Fruit fly (Drosophila melanogaster): ENCODE results near the gene Cad87A.
A peak's percentile ranks its signal among the peaks of the same experiment; 100 is the strongest.

Gene Cad87A

dm6 chr3R:11849378-11850249 lies 99.3 kb downstream of the Cad87A start (continued):
- peak; percentile 44 for TF ChIP-seq pho (GFP tag; optimal IDR thresholded peaks at IDR 0.05)
- TF ChIP-seq PHDP (tag; optimal IDR thresholded peaks at IDR 0.05) = peak; percentile 89
- no peak for TF ChIP-seq amos (GFP tag; IDR thresholded peaks at IDR 0.05; ENCODE audit: partially characterized antibody)
- TF ChIP-seq CG17186 (GFP tag; optimal IDR thresholded peaks at IDR 0.05) = peak; percentile 90
- peak; percentile 97 for TF ChIP-seq Blimp-1 (GFP tag; optimal IDR thresholded peaks at IDR 0.05)
- peak; percentile 99 for TF ChIP-seq vvl (GFP tag; IDR thresholded peaks at IDR 0.05)
- TF ChIP-seq CG8944 (GFP tag; optimal IDR thresholded peaks at IDR 0.05) = peak; percentile 91
- peak in 1 of 3 experiments; percentile 90 for TF ChIP-seq Stat92E (GFP tag; optimal IDR thresholded peaks at IDR 0.05)
- TF ChIP-seq CG18764 (GFP tag; optimal IDR thresholded peaks at IDR 0.05) = peak; percentile 88
- peak; percentile 37; the same call in 1 of the 2 replicates for TF ChIP-seq CG14014 (GFP tag; IDR thresholded peaks at IDR 0.05)
- TF ChIP-seq Abd-B (GFP tag; optimal IDR thresholded peaks at IDR 0.05) = peak; percentile 88
- TF ChIP-seq Rfx (GFP tag; IDR thresholded peaks at IDR 0.05) = 0 out of 2 replicates have a peak, but pooled peaks have one; percentile 32
- no peak for TF ChIP-seq sc (optimal IDR thresholded peaks at IDR 0.05)
- TF ChIP-seq sc (GFP tag; optimal IDR thresholded peaks at IDR 0.05) = peak; percentile 91
- TF ChIP-seq Hmr (GFP tag; optimal IDR thresholded peaks at IDR 0.05) = peak; percentile 22
- peak; percentile 83 for TF ChIP-seq dimm (GFP tag; IDR thresholded peaks at IDR 0.05)
- no peak for TF ChIP-seq bbx (GFP tag; IDR thresholded peaks at IDR 0.05; ENCODE audit: partially characterized antibody)
- TF ChIP-seq wdn (GFP tag; IDR thresholded peaks at IDR 0.05) = no peak
- peak; percentile 78 for TF ChIP-seq CG6654 (GFP tag; optimal IDR thresholded peaks at IDR 0.05)
- peak; percentile 90 for TF ChIP-seq CG1602 (GFP tag; optimal IDR thresholded peaks at IDR 0.05)
- TF ChIP-seq CG11247 (GFP tag; IDR thresholded peaks at IDR 0.05) = peak; percentile 78
- TF ChIP-seq Usf (GFP tag; optimal IDR thresholded peaks at IDR 0.05) = peak; percentile 38
- peak; percentile 71 for TF ChIP-seq CG18619 (GFP tag; optimal IDR thresholded peaks at IDR 0.05)
- peak; percentile 93 for TF ChIP-seq CG17829 (tag; optimal IDR thresholded peaks at IDR 0.05)
- TF ChIP-seq ttk (GFP tag; IDR thresholded peaks at IDR 0.05) = peak; percentile 93
- TF ChIP-seq sob (GFP tag; IDR thresholded peaks at IDR 0.05) = peak; percentile 83; the same call in 1 of the 2 replicates
- TF ChIP-seq CG10565 (GFP tag; optimal IDR thresholded peaks at IDR 0.05) = peak; percentile 67
- peak; percentile 25 for TF ChIP-seq Nf-YC (tag; optimal IDR thresholded peaks at IDR 0.05)
- peak; percentile 78 for TF ChIP-seq CG4360 (GFP tag; IDR thresholded peaks at IDR 0.05)
- TF ChIP-seq ro (GFP tag; IDR thresholded peaks at IDR 0.05) = peak; percentile 73
- peak; percentile 74 for TF ChIP-seq CG4328 (GFP tag; optimal IDR thresholded peaks at IDR 0.05)
- no peak for TF ChIP-seq CG15479 (GFP tag; optimal IDR thresholded peaks at IDR 0.05)
- no peak for TF ChIP-seq Hmx (GFP tag; optimal IDR thresholded peaks at IDR 0.05)
- TF ChIP-seq Neu2 (GFP tag; optimal IDR thresholded peaks at IDR 0.05; ENCODE audit: borderline replicate concordance) = peak; percentile 19
- peak; percentile 79 for TF ChIP-seq maf-S (GFP tag; optimal IDR thresholded peaks at IDR 0.05)
- peak; percentile 97 for TF ChIP-seq ci (GFP tag; IDR thresholded peaks at IDR 0.05)
- TF ChIP-seq crp (GFP tag; optimal IDR thresholded peaks at IDR 0.05) = peak in 1 of 2 experiments; percentile 47
- TF ChIP-seq croc (GFP tag; conservative IDR thresholded peaks at IDR 0.05) = peak; percentile 93
- TF ChIP-seq eyg (GFP tag; optimal IDR thresholded peaks at IDR 0.05) = peak; percentile 77
- TF ChIP-seq CG6689 (GFP tag; IDR thresholded peaks at IDR 0.05) = peak; percentile 92
- peak; percentile 85 for TF ChIP-seq kay (GFP tag; optimal IDR thresholded peaks at IDR 0.05)
- TF ChIP-seq ara (GFP tag; IDR thresholded peaks at IDR 0.05) = peak; percentile 95
- TF ChIP-seq cad (GFP tag; optimal IDR thresholded peaks at IDR 0.05) = no peak
- TF ChIP-seq fru (optimal IDR thresholded peaks at IDR 0.05) = no peak
- no peak for TF ChIP-seq pita (GFP tag; optimal IDR thresholded peaks at IDR 0.05)
- peak; percentile 90 for TF ChIP-seq CG14710 (tag; optimal IDR thresholded peaks at IDR 0.05)
- peak; percentile 89 for TF ChIP-seq nerfin-1 (tag; optimal IDR thresholded peaks at IDR 0.05)
- TF ChIP-seq NK7.1 (GFP tag; optimal IDR thresholded peaks at IDR 0.05) = peak; percentile 81
- peak; percentile 90 for TF ChIP-seq ab (GFP tag; optimal IDR thresholded peaks at IDR 0.05)

Data from whole organism, embryonic.